Worm (Caenorhabditis elegans): ENCODE results near the gene spc-2.

Gene spc-2

ce11 chrIII:8163788-8164423 is 17.8 kb upstream of the spc-2 start, which contains the start of gene prp-8:
Gene prp-8 (plus strand): TSS chrIII:8164373.
- peak; percentile 97 for TF ChIP-seq unc-55 (GFP tag; optimal IDR thresholded peaks at IDR 0.05)
- peak; percentile 88 for TF ChIP-seq sma-9 (GFP tag; optimal IDR thresholded peaks at IDR 0.05)
- no peak for TF ChIP-seq sma-9 (tag; optimal IDR thresholded peaks at IDR 0.05)
- TF ChIP-seq lin-13 (GFP tag; optimal IDR thresholded peaks at IDR 0.05) = peak; percentile 91
- TF ChIP-seq crh-2 (tag; optimal IDR thresholded peaks at IDR 0.05) = peak; percentile 95
- peak; percentile 91 for TF ChIP-seq sem-4 (tag; optimal IDR thresholded peaks at IDR 0.05)
- TF ChIP-seq nhr-129 (tag; optimal IDR thresholded peaks at IDR 0.05) = peak; percentile 90
- no peak for TF ChIP-seq ztf-11 (tag; optimal IDR thresholded peaks at IDR 0.05)
- peak; percentile 96 for TF ChIP-seq C34F6.9 (tag; optimal IDR thresholded peaks at IDR 0.05)
- peak; percentile 94 for TF ChIP-seq ZK546.5 (tag; optimal IDR thresholded peaks at IDR 0.05)
- TF ChIP-seq gmeb-1 (tag; optimal IDR thresholded peaks at IDR 0.05) = peak; percentile 88
- peak in 1 of 2 experiments; percentile 38 for TF ChIP-seq mdl-1 (tag; optimal IDR thresholded peaks at IDR 0.05)
- TF ChIP-seq nhr-237 (tag; optimal IDR thresholded peaks at IDR 0.05) = no peak
- peak; percentile 79 for TF ChIP-seq mab-5 (tag; optimal IDR thresholded peaks at IDR 0.05)
- TF ChIP-seq nhr-11 (tag; optimal IDR thresholded peaks at IDR 0.05) = no peak
- TF ChIP-seq zag-1 (tag; optimal IDR thresholded peaks at IDR 0.05) = peak; percentile 65
- TF ChIP-seq nhr-6 (tag; optimal IDR thresholded peaks at IDR 0.05) = no peak
- peak; percentile 71 for TF ChIP-seq nhr-21 (tag; optimal IDR thresholded peaks at IDR 0.05)
- peak; percentile 87 for TF ChIP-seq sma-3 (GFP tag; optimal IDR thresholded peaks at IDR 0.05)
- TF ChIP-seq ceh-16 (tag; optimal IDR thresholded peaks at IDR 0.05) = peak; percentile 85
- no peak for TF ChIP-seq elt-3 (tag; optimal IDR thresholded peaks at IDR 0.05)
- peak; percentile 94 for TF ChIP-seq lin-11 (tag; optimal IDR thresholded peaks at IDR 0.05)
- peak; percentile 91 for TF ChIP-seq nhr-25 (tag; optimal IDR thresholded peaks at IDR 0.05)
- no peak for TF ChIP-seq aly-2 (tag; optimal IDR thresholded peaks at IDR 0.05)
- peak; percentile 78 for TF ChIP-seq ztf-4 (tag; optimal IDR thresholded peaks at IDR 0.05)
- no peak for TF ChIP-seq mbf-1 (tag; optimal IDR thresholded peaks at IDR 0.05)
- peak; percentile 88 for TF ChIP-seq F13H6.1 (tag; optimal IDR thresholded peaks at IDR 0.05)
- peak; percentile 50 for TF ChIP-seq egl-27 (tag; optimal IDR thresholded peaks at IDR 0.05)
- TF ChIP-seq ama-1 (optimal IDR thresholded peaks at IDR 0.05) = peak; percentile 48
- peak; percentile 30 for TF ChIP-seq ceh-82 (tag; optimal IDR thresholded peaks at IDR 0.05)
- peak; percentile 59 for TF ChIP-seq nhr-10 (tag; optimal IDR thresholded peaks at IDR 0.05)
- peak; percentile 72 for TF ChIP-seq fos-1 (tag; optimal IDR thresholded peaks at IDR 0.05)
- TF ChIP-seq lsy-2 (tag; optimal IDR thresholded peaks at IDR 0.05) = peak; percentile 96 to 99
- peak; percentile 82 for TF ChIP-seq blmp-1 (tag; optimal IDR thresholded peaks at IDR 0.05; ENCODE audit: insufficient read depth)

DNA sequence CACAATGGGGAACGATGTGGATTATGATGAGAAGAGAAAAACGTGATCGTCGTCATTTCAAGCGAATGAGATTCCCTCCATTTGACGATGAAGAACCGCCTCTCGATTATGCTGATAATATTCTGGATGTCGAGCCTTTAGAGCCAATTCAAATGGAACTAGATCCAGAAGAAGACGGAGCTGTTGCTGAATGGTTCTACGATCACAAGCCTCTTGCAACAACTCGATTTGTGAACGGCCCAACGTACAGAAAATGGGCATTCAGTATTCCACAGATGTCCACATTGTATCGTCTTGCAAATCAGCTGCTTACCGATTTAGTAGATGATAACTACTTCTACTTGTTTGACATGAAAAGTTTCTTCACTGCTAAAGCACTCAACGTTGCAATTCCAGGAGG is 16.9 kb upstream of the spc-2 start:
- TF ChIP-seq elt-1 (tag; optimal IDR thresholded peaks at IDR 0.05) (no peak), nhr-25 (tag; optimal IDR thresholded peaks at IDR 0.05) (no peak), aly-2 (tag; optimal IDR thresholded peaks at IDR 0.05) (no peak), gmeb-1 (tag; optimal IDR thresholded peaks at IDR 0.05) (no peak), sem-4 (tag; optimal IDR thresholded peaks at IDR 0.05) (no peak), egl-27 (tag; optimal IDR thresholded peaks at IDR 0.05) (no peak)

- TF ChIP-seq mab-5 (tag; optimal IDR thresholded peaks at IDR 0.05) = no peak
- peak; percentile 12 for TF ChIP-seq nhr-129 (tag; optimal IDR thresholded peaks at IDR 0.05)
Measured at ce11 chrIII:8172609-8173133, 9.0 kb upstream of the spc-2 start.

DNA sequence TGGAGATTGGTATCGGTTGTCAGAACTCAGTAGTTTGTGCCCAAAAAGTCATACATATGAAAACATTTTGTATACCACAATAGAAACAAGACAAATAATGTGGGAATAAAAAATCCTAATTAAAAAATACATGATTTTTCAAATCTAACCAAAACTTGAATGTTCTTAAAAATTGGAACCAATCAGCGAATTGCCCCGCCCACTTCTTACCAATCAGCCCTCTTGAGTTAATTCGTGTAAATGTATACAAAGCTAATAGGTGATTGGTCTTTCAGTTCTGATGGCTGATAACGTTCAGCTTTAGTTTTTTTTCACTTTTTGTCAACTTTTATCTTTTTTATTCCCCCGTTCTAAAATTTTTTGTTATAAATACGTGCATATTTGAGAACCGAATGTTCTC is 6.4 kb upstream of the spc-2 start:
- TF ChIP-seq mab-5 (tag; optimal IDR thresholded peaks at IDR 0.05) = no peak
- no peak for TF ChIP-seq ama-1 (optimal IDR thresholded peaks at IDR 0.05)
- TF ChIP-seq unc-55 (GFP tag; optimal IDR thresholded peaks at IDR 0.05) = no peak
- TF ChIP-seq nhr-12 (tag; optimal IDR thresholded peaks at IDR 0.05) = no peak
- TF ChIP-seq lin-39 (tag; optimal IDR thresholded peaks at IDR 0.05) = no peak
- no peak for TF ChIP-seq dmd-4 (tag; optimal IDR thresholded peaks at IDR 0.05)
- no peak for TF ChIP-seq nhr-237 (tag; optimal IDR thresholded peaks at IDR 0.05)
- TF ChIP-seq nhr-77 (tag; optimal IDR thresholded peaks at IDR 0.05) = no peak
- TF ChIP-seq blmp-1 (tag; optimal IDR thresholded peaks at IDR 0.05; ENCODE audit: insufficient read depth) = no peak
- no peak for TF ChIP-seq ZK546.5 (tag; optimal IDR thresholded peaks at IDR 0.05)
- no peak for TF ChIP-seq fos-1 (tag; optimal IDR thresholded peaks at IDR 0.05)
- no peak for TF ChIP-seq snpc-4 (tag; optimal IDR thresholded peaks at IDR 0.05)
- no peak for TF ChIP-seq unc-39 (tag; optimal IDR thresholded peaks at IDR 0.05)
- TF ChIP-seq elt-1 (tag; optimal IDR thresholded peaks at IDR 0.05) = no peak
- no peak for TF ChIP-seq sma-9 (GFP tag; optimal IDR thresholded peaks at IDR 0.05)
- TF ChIP-seq sma-9 (tag; optimal IDR thresholded peaks at IDR 0.05) = no peak
- TF ChIP-seq F13H6.1 (tag; optimal IDR thresholded peaks at IDR 0.05) = no peak
- TF ChIP-seq ztf-11 (tag; optimal IDR thresholded peaks at IDR 0.05) = no peak
- no peak for TF ChIP-seq mbf-1 (tag; optimal IDR thresholded peaks at IDR 0.05)
- TF ChIP-seq zag-1 (tag; optimal IDR thresholded peaks at IDR 0.05) = no peak

Data from whole organism, L2 larva.